Fruit fly (Drosophila melanogaster): ENCODE results near the gene CG8945.
A peak's percentile ranks its signal among the peaks of the same experiment; 100 is the strongest.

The CG8945 gene

DNA sequence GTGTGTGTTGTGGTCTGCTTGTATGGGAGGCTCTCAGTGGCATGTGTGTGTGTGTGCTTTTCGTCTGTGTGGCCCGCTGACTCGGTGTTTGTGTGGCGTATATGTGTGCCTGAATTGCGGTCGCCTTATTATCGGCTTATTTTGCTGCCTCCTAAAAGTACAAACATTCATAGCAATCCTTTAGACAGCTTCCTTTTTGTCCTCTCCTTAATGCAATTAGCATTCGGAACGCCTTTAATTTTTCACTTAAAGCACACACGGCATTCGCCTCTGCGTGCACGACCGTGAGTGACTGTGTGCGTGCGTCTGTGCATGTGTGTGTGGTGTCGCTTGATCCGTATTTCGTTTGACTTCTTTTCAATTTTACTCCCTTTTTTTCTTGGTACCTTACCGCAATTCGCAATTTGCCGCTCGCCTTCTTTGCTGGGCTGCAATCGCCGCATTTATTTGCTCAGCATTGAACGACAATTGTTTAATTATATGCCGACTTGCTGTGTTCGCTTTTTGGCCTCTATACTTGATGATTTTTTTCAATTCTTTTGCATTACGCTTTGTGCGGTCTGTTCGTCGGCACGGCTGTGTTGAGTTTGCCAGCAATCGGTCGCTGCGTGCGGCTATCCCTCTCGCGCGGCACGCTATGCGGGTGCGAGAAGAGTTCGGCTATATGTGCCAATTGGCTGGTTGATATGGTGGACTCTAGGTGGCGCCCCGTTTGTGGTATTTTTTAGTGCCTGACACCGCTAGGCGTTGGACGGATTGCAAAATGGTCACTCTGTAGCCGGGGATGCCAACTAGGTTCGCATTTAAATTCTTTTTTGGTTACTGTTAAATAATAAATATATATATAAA is 10.0 kb downstream of the CG8945 start, which contains the start of gene wcy (continued):
- TF ChIP-seq HLHmδ (GFP tag; optimal IDR thresholded peaks at IDR 0.05) (peak; percentile 3), mirr (GFP tag; optimal IDR thresholded peaks at IDR 0.05) (peak; percentile 23), Abd-B (GFP tag; optimal IDR thresholded peaks at IDR 0.05) (no peak), CG6254 (GFP tag; optimal IDR thresholded peaks at IDR 0.05) (no peak), slbo (GFP tag; IDR thresholded peaks at IDR 0.05) (peak; percentile 35), CG3847 (GFP tag; IDR thresholded peaks at IDR 0.05) (peak; percentile 49; the same call in 1 of the 2 replicates), CG7372 (GFP tag; IDR thresholded peaks at IDR 0.05) (no peak), CG34422 (GFP tag; IDR thresholded peaks at IDR 0.05) (peak; percentile 46; the same call in 2 of the 3 replicates), caup (GFP tag; optimal IDR thresholded peaks at IDR 0.05; ENCODE audit: severe bottlenecking) (peak; percentile 53), Sry-δ (GFP tag; optimal IDR thresholded peaks at IDR 0.05) (peak; percentile 45), CG1024 (GFP tag; IDR thresholded peaks at IDR 0.05) (no peak), CG4328 (GFP tag; optimal IDR thresholded peaks at IDR 0.05) (no peak), CG8089 (GFP tag; optimal IDR thresholded peaks at IDR 0.05) (no peak), CG10147 (GFP tag; optimal IDR thresholded peaks at IDR 0.05) (no peak), Hsf (GFP tag; optimal IDR thresholded peaks at IDR 0.05) (peak; percentile 27), BEAF-32 (GFP tag; optimal IDR thresholded peaks at IDR 0.05) (peak; percentile 68), Dip3 (GFP tag; optimal IDR thresholded peaks at IDR 0.05) (no peak), odd (GFP tag; optimal IDR thresholded peaks at IDR 0.05) (no peak), Xbp1 (GFP tag; optimal IDR thresholded peaks at IDR 0.05) (peak; percentile 37)

DNA sequence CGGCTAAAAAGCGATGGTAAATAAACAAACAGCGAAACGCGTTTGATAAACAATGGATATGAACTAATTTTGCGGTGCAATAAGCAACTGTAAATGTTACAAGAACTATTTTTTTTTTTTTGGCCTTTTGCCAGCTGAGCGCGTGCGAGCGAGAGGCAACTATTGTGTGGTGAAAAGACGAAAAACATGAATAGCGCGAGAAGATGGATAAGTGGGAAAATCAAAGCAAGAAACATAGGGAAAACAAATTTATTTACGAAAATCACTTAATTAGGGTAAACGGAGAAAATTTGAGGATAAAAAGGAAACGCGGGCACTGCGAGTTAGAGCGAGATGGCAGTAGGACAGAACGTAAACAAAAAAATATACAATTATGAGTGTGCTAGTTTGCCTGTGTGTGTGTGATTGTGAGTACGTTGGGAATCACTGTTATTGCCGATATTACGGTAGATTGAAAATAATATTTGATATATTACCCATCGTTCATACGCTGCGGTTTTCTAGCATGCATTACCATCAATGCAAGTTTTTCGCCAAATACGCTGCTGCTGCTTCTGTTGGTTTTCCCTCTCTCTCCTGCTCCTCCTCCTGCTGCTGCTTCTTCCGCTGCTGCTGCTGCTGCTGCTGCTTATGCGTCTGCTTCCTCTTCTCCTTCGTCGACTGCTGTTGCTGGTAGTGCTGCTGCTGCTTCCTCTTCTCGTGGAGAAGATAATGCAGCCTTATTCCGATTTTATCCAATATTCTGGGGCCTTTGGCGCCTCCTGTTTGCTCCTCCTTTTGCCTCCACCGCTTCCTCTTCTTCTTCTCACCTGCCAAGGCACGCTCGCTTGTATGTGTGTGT is 10.8 kb downstream of the CG8945 start:
- peak; percentile 57 for TF ChIP-seq sqz (GFP tag; optimal IDR thresholded peaks at IDR 0.05)
- TF ChIP-seq E2f1 (GFP tag; IDR thresholded peaks at IDR 0.05) = no peak
- TF ChIP-seq Hr39 (optimal IDR thresholded peaks at IDR 0.05) = no peak
- TF ChIP-seq CG17385 (GFP tag; optimal IDR thresholded peaks at IDR 0.05) = peak; percentile 96
- TF ChIP-seq Med (GFP tag) = peak; percentile 68
- TF ChIP-seq ato (GFP tag; IDR thresholded peaks at IDR 0.05; ENCODE audit: partially characterized antibody) = no peak
- peak; percentile 54 for TF ChIP-seq crol (GFP tag; IDR thresholded peaks at IDR 0.05)
- peak in 1 of 3 experiments; percentile 50 for TF ChIP-seq Stat92E (GFP tag; optimal IDR thresholded peaks at IDR 0.05)
- TF ChIP-seq CG10321 (GFP tag; IDR thresholded peaks at IDR 0.05) = peak; percentile 63; the same call in 1 of the 2 replicates
- TF ChIP-seq Dfd (GFP tag; optimal IDR thresholded peaks at IDR 0.05) = peak in 1 of 2 experiments; percentile 61
- TF ChIP-seq CG14860 (GFP tag; IDR thresholded peaks at IDR 0.05; ENCODE audit: partially characterized antibody) = no peak
- peak; percentile 1 for TF ChIP-seq CG1832 (GFP tag; optimal IDR thresholded peaks at IDR 0.05)
- peak; percentile 65 for TF ChIP-seq Adf1 (GFP tag; IDR thresholded peaks at IDR 0.05)
- TF ChIP-seq Trl (optimal IDR thresholded peaks at IDR 0.05) = peak in 1 of 2 experiments; percentile 16
- no peak for TF ChIP-seq Trl (GFP tag; optimal IDR thresholded peaks at IDR 0.05)

DNA sequence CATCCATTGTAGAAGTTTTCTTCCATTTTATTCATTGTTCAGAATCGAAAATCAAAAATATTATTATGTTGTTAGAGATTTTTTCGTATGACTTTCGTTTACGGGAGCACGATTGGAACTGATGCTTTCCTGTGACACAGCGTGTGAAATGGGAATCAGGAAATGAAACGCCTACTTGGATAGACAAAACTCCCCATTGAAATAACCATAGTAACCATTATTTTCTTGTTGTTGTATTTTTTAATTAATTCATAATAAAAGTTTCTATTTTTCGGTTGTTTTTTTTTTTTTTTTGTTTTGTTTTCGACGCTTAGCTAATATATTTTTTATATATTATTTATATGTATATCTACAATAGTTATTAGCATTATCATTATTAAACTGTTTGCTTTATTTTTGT is 19.1 kb downstream of the CG8945 start, which contains the start of gene CG43077:
Gene CG43077, minus strand, starts transcription at position 101 of the 400 bp plus-strand sequence.
- TF ChIP-seq croc (GFP tag; conservative IDR thresholded peaks at IDR 0.05) (no peak), fu2 (GFP tag; optimal IDR thresholded peaks at IDR 0.05) (no peak), Scr (GFP tag; IDR thresholded peaks at IDR 0.05; ENCODE audit: partially characterized antibody) (no peak), CTCF (GFP tag; optimal IDR thresholded peaks at IDR 0.05) (no peak), Abd-B (GFP tag; optimal IDR thresholded peaks at IDR 0.05) (no peak), CG7963 (GFP tag; IDR thresholded peaks at IDR 0.05; ENCODE audit: partially characterized antibody) (no peak), nmo (GFP tag; optimal IDR thresholded peaks at IDR 0.05) (no peak), Hmr (GFP tag; optimal IDR thresholded peaks at IDR 0.05) (no peak), toy (GFP tag; IDR thresholded peaks at IDR 0.05) (no peak), Ets65A (GFP tag) (no peak), Ets97D (GFP tag; optimal IDR thresholded peaks at IDR 0.05) (no peak), CG10979 (tag; optimal IDR thresholded peaks at IDR 0.05) (no peak), CG32532 (GFP tag; IDR thresholded peaks at IDR 0.05) (no peak)
